Worm (Caenorhabditis elegans): Measurements from ENCODE around the gene F59B2.12.

DNA sequence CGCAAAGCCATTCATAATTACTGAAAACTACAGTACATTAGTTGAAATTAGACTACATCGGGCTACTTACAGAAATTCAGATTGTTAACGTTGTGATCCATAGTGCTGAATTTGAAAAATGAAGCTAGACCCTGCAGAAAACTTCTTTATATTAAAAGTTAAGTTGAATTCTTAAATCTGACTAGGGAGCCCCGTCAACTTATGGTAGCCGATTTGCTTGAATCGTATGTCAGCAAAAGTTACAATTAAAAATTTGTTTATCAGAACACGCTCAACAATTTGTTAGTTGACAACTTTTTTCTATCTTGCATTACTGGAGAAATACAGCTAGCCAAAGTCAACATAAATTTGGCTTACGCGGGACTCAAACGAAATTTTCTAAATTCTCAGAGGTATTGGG lies 5.1 kb downstream of the F59B2.12 start, which contains the start of gene F59B2.14:
- no peak for TF ChIP-seq him-1 (tag; optimal IDR thresholded peaks at IDR 0.05)
- TF ChIP-seq dao-5 (tag; optimal IDR thresholded peaks at IDR 0.05): no peak
- no peak for TF ChIP-seq W03F9.2 (tag; optimal IDR thresholded peaks at IDR 0.05)

Data from whole organism, L4/young adult.